Worm (Caenorhabditis elegans) whole organism, L1 larva: ENCODE results near the gene T03F6.9.

ENCODE experiments used
- ama-1 ChIP-seq: fragments of 150-350 bp; optimal IDR thresholded peaks from 2 replicates; lab custom pipeline; 2014
- efl-1 ChIP-seq, 4 experiments: fragments of 150-350 bp; optimal IDR thresholded peaks in 3 of 4; peaks in 1 of 4; 1 replicate in 1 of 4; 2 replicates in 3 of 4; lab custom pipeline; 2014; ENCODE audit warnings: missing biosample characterization in 2 of 4, missing genetic modification characterization in 2 of 4, missing genetic modification reagents in 2 of 4
- fkh-10 ChIP-seq: sonication (generic microtip); optimal IDR thresholded peaks from 2 replicates; lab custom pipeline; 2017; ENCODE audit warnings: missing biosample characterization, missing genetic modification reagents, missing genetic modification characterization
- hpl-2 ChIP-seq: fragments of 150-350 bp; optimal IDR thresholded peaks from 2 replicates; lab custom pipeline; 2014; ENCODE audit warnings: missing biosample characterization, missing genetic modification reagents, missing genetic modification characterization
- lin-15B ChIP-seq: fragments of 150-350 bp; sonication (generic microtip); optimal IDR thresholded peaks from 3 replicates; lab custom pipeline; 2014; ENCODE audit warnings: missing biosample characterization, missing genetic modification characterization
- nhr-237 ChIP-seq: fragments of 150-350 bp; optimal IDR thresholded peaks from 2 replicates; lab custom pipeline; 2014; ENCODE audit warnings: missing biosample characterization, missing genetic modification characterization
- nhr-71 ChIP-seq: sonication (generic microtip); optimal IDR thresholded peaks from 2 replicates; lab custom pipeline; 2016; ENCODE audit warnings: mild to moderate bottlenecking, missing genetic modification characterization, moderate library complexity, missing compliant biosample characterization
- pqm-1 ChIP-seq: sonication (generic microtip); optimal IDR thresholded peaks from 3 replicates; lab custom pipeline; 2017; ENCODE audit warnings: missing biosample characterization, missing genetic modification characterization
- ztf-4 ChIP-seq: fragments of 150-350 bp; optimal IDR thresholded peaks from 2 replicates; lab custom pipeline; 2014; ENCODE audit warnings: missing biosample characterization, missing genetic modification characterization

- no peak for TF ChIP-seq fkh-10 (GFP tag; lab: Kevin White, UChicago)
- TF ChIP-seq efl-1 (optimal IDR thresholded peaks at IDR 0.05; lab: Kevin White, UChicago), result no peak
- TF ChIP-seq efl-1 (GFP tag; optimal IDR thresholded peaks at IDR 0.05 in 1 of 2; lab: Kevin White, UChicago), result no peak
- TF ChIP-seq ama-1 (lab: Kevin White, UChicago), result no peak
- no peak for TF ChIP-seq hpl-2 (GFP tag; lab: Kevin White, UChicago)
- no peak for TF ChIP-seq nhr-237 (tag; lab: Kevin White, UChicago)
- no peak for TF ChIP-seq lin-15B (tag; lab: Kevin White, UChicago)
- TF ChIP-seq ztf-4, result no peak
- TF ChIP-seq nhr-71 (tag; lab: Kevin White, UChicago), result no peak
- no peak for TF ChIP-seq pqm-1 (tag; lab: Kevin White, UChicago)
Observed at ce11 chrIII:13341275-13341626, 29.6 kb downstream of the T03F6.9 start, which contains the start of gene nud-1.
